Worm (Caenorhabditis elegans) whole organism, L3 larva: ENCODE data around the gene F36H9.1.

Source experiments
- fkh-2 ChIP-seq: fragments of 150-350 bp; optimal IDR thresholded peaks from 2 replicates; lab custom pipeline; 2014; ENCODE audit warnings: missing biosample characterization, missing genetic modification reagents, missing genetic modification characterization
- fos-1 ChIP-seq: fragments of 150-350 bp; optimal IDR thresholded peaks from 2 replicates; lab custom pipeline; 2014; ENCODE audit warnings: missing biosample characterization, missing genetic modification characterization
- nhr-23 ChIP-seq: fragments of 150-350 bp; optimal IDR thresholded peaks from 2 replicates; lab custom pipeline; 2014; ENCODE audit warnings: missing biosample characterization, missing genetic modification reagents, missing genetic modification characterization
- nhr-28 ChIP-seq: fragments of 150-350 bp; optimal IDR thresholded peaks from 2 replicates; lab custom pipeline; 2014; ENCODE audit warnings: missing biosample characterization, missing genetic modification characterization
- skn-1 ChIP-seq: fragments of 150-350 bp; optimal IDR thresholded peaks from 2 replicates; lab custom pipeline; 2014; ENCODE audit warnings: missing biosample characterization, missing genetic modification characterization
- zag-1 ChIP-seq: fragments of 150-350 bp; optimal IDR thresholded peaks from 2 replicates; lab custom pipeline; 2014; ENCODE audit warnings: missing biosample characterization, missing genetic modification characterization

ce11 chrV:1781922-1782321 lies 12.4 kb upstream of the F36H9.1 start, which contains the start of gene F36H9.5:
- TF ChIP-seq skn-1: no peak
- no peak for TF ChIP-seq nhr-28 (tag; lab: Kevin White, UChicago)
- no peak for TF ChIP-seq nhr-23
- no peak for TF ChIP-seq fos-1 (tag; lab: Kevin White, UChicago)
- no peak for TF ChIP-seq fkh-2
- no peak for TF ChIP-seq zag-1 (tag; lab: Kevin White, UChicago)
